Worm (Caenorhabditis elegans) whole organism, young adult: ENCODE measurements around the gene Y50E8A.1.

Experiments used
- B0261.1 ChIP-seq: sonication (generic microtip); optimal IDR thresholded peaks from 2 replicates; lab custom pipeline; 2016; ENCODE audit warnings: mild to moderate bottlenecking, missing genetic modification characterization, moderate library complexity, missing compliant biosample characterization
- B0336.3 ChIP-seq: fragments of 200-800 bp; sonication (Bioruptor generic); IDR thresholded peaks from 2 replicates; pipeline ENCODE4 v1.3.6; 2022; ENCODE audit warnings: missing genetic modification characterization, missing compliant biosample characterization
- F22D6.2 ChIP-seq: sonication (generic microtip); optimal IDR thresholded peaks from 2 replicates; lab custom pipeline; 2016; ENCODE audit warnings: mild to moderate bottlenecking, missing genetic modification characterization, missing compliant biosample characterization
- F55B11.4 ChIP-seq: sonication (generic microtip); optimal IDR thresholded peaks from 2 replicates; lab custom pipeline; 2016; ENCODE audit warnings: missing compliant biosample characterization, missing genetic modification characterization, borderline replicate concordance; ENCODE audit not compliant: insufficient read depth
- F57C9.4 ChIP-seq: sonication (generic microtip); optimal IDR thresholded peaks from 2 replicates; lab custom pipeline; 2017; ENCODE audit warnings: mild to moderate bottlenecking, missing genetic modification characterization, missing compliant biosample characterization
- Y53F4B.3 ChIP-seq: fragments of 200-800 bp; sonication (Bioruptor generic); IDR thresholded peaks from 2 replicates; pipeline ENCODE4 v1.3.6; 2022; ENCODE audit warnings: missing genetic modification reagents, missing genetic modification characterization, missing compliant biosample characterization
- Y56A3A.18 ChIP-seq: fragments of 200-800 bp; sonication (Bioruptor generic); IDR thresholded peaks from 2 replicates; pipeline ENCODE4 v1.3.6; 2022; ENCODE audit warnings: missing genetic modification reagents, missing genetic modification characterization, missing compliant biosample characterization
- Y79H2A.3 ChIP-seq: fragments of 200-800 bp; sonication (Bioruptor generic); conservative IDR thresholded peaks from 2 replicates; pipeline ENCODE4 v1.3.6; 2022; ENCODE audit warnings: missing genetic modification reagents, missing genetic modification characterization, missing compliant biosample characterization
- ZK185.1 ChIP-seq: sonication (generic microtip); optimal IDR thresholded peaks from 2 replicates; lab custom pipeline; 2016; ENCODE audit warnings: mild to moderate bottlenecking, missing genetic modification characterization, missing compliant biosample characterization; ENCODE audit not compliant: poor library complexity, severe bottlenecking
- ama-1 ChIP-seq, 3 experiments: fragments of 150-350 bp in 1 of 3; sonication (generic microtip) in 2 of 3; optimal IDR thresholded peaks; 2 replicates each; lab custom pipeline; 2014 to 2018; ENCODE audit warnings: missing biosample characterization in 2 of 3, missing genetic modification characterization in 2 of 3, missing genetic modification reagents in 2 of 3
- bed-2 ChIP-seq: fragments of 200-800 bp; sonication (Bioruptor generic); IDR thresholded peaks from 2 replicates; pipeline ENCODE4 v1.3.6; 2022; ENCODE audit warnings: missing genetic modification reagents, missing genetic modification characterization, missing compliant biosample characterization
- ccch-3 ChIP-seq: fragments of 200-800 bp; sonication (Bioruptor generic); optimal IDR thresholded peaks from 2 replicates; lab custom pipeline; 2018; ENCODE audit warnings: mild to moderate bottlenecking, missing genetic modification characterization, missing compliant biosample characterization
- cebp-1 ChIP-seq, 2 experiments: fragments of 200-800 bp in 1 of 2; sonication (Bioruptor generic) in 1 of 2; sonication (generic microtip) in 1 of 2; IDR thresholded peaks in 1 of 2; optimal IDR thresholded peaks in 1 of 2; 2 replicates each; pipeline versions ENCODE4 v1.3.6 to Lab custom; 2017 to 2022; ENCODE audit warnings: missing compliant biosample characterization in 2 of 2, missing genetic modification characterization in 2 of 2, mild to moderate bottlenecking in 1 of 2, missing genetic modification reagents in 1 of 2, moderate library complexity in 1 of 2
- die-1 ChIP-seq: sonication (generic microtip); optimal IDR thresholded peaks from 2 replicates; lab custom pipeline; 2016; ENCODE audit warnings: missing genotype, mild to moderate bottlenecking, missing genetic modification characterization, missing compliant biosample characterization
- efl-1 ChIP-seq: fragments of 150-350 bp; optimal IDR thresholded peaks from 2 replicates; lab custom pipeline; 2014; ENCODE audit warnings: missing biosample characterization, missing genetic modification reagents, missing genetic modification characterization
- ets-4 ChIP-seq: fragments of 200-800 bp; sonication (Bioruptor generic); optimal IDR thresholded peaks from 2 replicates; lab custom pipeline; 2018; ENCODE audit warnings: mild to moderate bottlenecking, missing genetic modification characterization, missing compliant biosample characterization
- fkh-3 ChIP-seq: sonication (generic microtip); optimal IDR thresholded peaks from 2 replicates; lab custom pipeline; 2016; ENCODE audit warnings: mild to moderate bottlenecking, missing genetic modification characterization, missing compliant biosample characterization
- hmg-1.2 ChIP-seq: fragments of 200-800 bp; sonication (Bioruptor generic); IDR thresholded peaks from 2 replicates; pipeline ENCODE4 v1.3.6; 2022; ENCODE audit warnings: missing genetic modification reagents, missing genetic modification characterization, missing compliant biosample characterization
- hsf-1 ChIP-seq: fragments of 200-800 bp; sonication (Bioruptor generic); IDR thresholded peaks from 2 replicates; pipeline ENCODE4 v1.3.6; 2022; ENCODE audit warnings: missing genetic modification reagents, missing genetic modification characterization, missing compliant biosample characterization
- lag-1 ChIP-seq: fragments of 200-800 bp; sonication (Bioruptor generic); IDR thresholded peaks from 2 replicates; pipeline ENCODE4 v1.3.6; 2022; ENCODE audit warnings: missing genetic modification reagents, missing genetic modification characterization, missing compliant biosample characterization
- lin-26 ChIP-seq: fragments of 200-800 bp; sonication (Bioruptor generic); IDR thresholded peaks from 2 replicates; pipeline ENCODE4 v1.3.6; 2022; ENCODE audit warnings: missing genetic modification reagents, missing genetic modification characterization, missing compliant biosample characterization
- lin-35 ChIP-seq, 3 experiments: fragments of 150-350 bp in 2 of 3; sonication (generic microtip) in 1 of 3; optimal IDR thresholded peaks; 2 replicates each; lab custom pipeline; 2014 to 2018; ENCODE audit warnings: missing biosample characterization in 3 of 3, missing genetic modification characterization in 3 of 3, missing genetic modification reagents in 3 of 3
- madf-10 ChIP-seq: sonication (generic microtip); optimal IDR thresholded peaks from 2 replicates; lab custom pipeline; 2016; ENCODE audit warnings: mild to moderate bottlenecking, missing genetic modification characterization, missing compliant biosample characterization
- madf-6 ChIP-seq: fragments of 200-800 bp; sonication (Bioruptor generic); IDR thresholded peaks from 2 replicates; pipeline ENCODE4 v1.3.6; 2022; ENCODE audit warnings: missing genetic modification reagents, missing genetic modification characterization, missing compliant biosample characterization
- madf-8 ChIP-seq: fragments of 200-800 bp; sonication (Bioruptor generic); conservative IDR thresholded peaks from 2 replicates; pipeline ENCODE4 v1.3.6; 2022; ENCODE audit warnings: missing genetic modification reagents, missing genetic modification characterization, missing compliant biosample characterization
- mes-4 ChIP-seq: sonication (generic microtip); optimal IDR thresholded peaks from 2 replicates; lab custom pipeline; 2016; ENCODE audit warnings: missing genotype, missing genetic modification characterization, missing compliant biosample characterization
- nhr-120 ChIP-seq: fragments of 200-800 bp; sonication (Bioruptor generic); IDR thresholded peaks from 2 replicates; pipeline ENCODE4 v1.3.6; 2022; ENCODE audit warnings: missing genetic modification characterization, missing compliant biosample characterization
- nhr-90 ChIP-seq: sonication (generic microtip); optimal IDR thresholded peaks from 2 replicates; lab custom pipeline; 2016; ENCODE audit warnings: missing genotype, mild to moderate bottlenecking, missing genetic modification characterization, missing compliant biosample characterization
- rcor-1 ChIP-seq: fragments of 200-800 bp; sonication (Bioruptor generic); IDR thresholded peaks from 2 replicates; pipeline ENCODE4 v1.3.6; 2022; ENCODE audit warnings: missing genetic modification reagents, missing genetic modification characterization, missing compliant biosample characterization
- repo-1 ChIP-seq: sonication (generic microtip); optimal IDR thresholded peaks from 2 replicates; lab custom pipeline; 2017; ENCODE audit warnings: mild to moderate bottlenecking, missing genetic modification characterization, missing compliant biosample characterization
- sea-2 ChIP-seq: fragments of 200-800 bp; sonication (Bioruptor generic); IDR thresholded peaks from 2 replicates; pipeline ENCODE4 v1.3.6; 2022; ENCODE audit warnings: missing genetic modification characterization, missing compliant biosample characterization
- snpc-4 ChIP-seq, 5 experiments: fragments of 150-350 bp in 1 of 5; sonication (generic microtip) in 4 of 5; optimal IDR thresholded peaks; 2 replicates each; lab custom pipeline; 2014 to 2018; ENCODE audit warnings: missing genetic modification characterization in 5 of 5, missing biosample characterization in 3 of 5, antibody characterized with exemption in 2 of 5, mild to moderate bottlenecking in 2 of 5, missing compliant biosample characterization in 2 of 5, missing genotype in 2 of 5, moderate library complexity in 2 of 5, missing genetic modification reagents in 1 of 5
- sptf-2 ChIP-seq: fragments of 200-800 bp; sonication (Bioruptor generic); optimal IDR thresholded peaks from 2 replicates; lab custom pipeline; 2018; ENCODE audit warnings: mild to moderate bottlenecking, missing genetic modification characterization, missing compliant biosample characterization
- tbp1 ChIP-seq: fragments of 200-800 bp; sonication (Bioruptor generic); optimal IDR thresholded peaks from 2 replicates; lab custom pipeline; 2018; ENCODE audit warnings: mild to moderate bottlenecking, missing genetic modification characterization, missing compliant biosample characterization
- tbx-9 ChIP-seq: sonication (generic microtip); optimal IDR thresholded peaks from 2 replicates; lab custom pipeline; 2016; ENCODE audit warnings: borderline replicate concordance, missing genetic modification characterization, inconsistent platforms, missing compliant biosample characterization
- tlf-1 ChIP-seq: fragments of 200-800 bp; sonication (Bioruptor generic); optimal IDR thresholded peaks from 2 replicates; lab custom pipeline; 2018; ENCODE audit warnings: mild to moderate bottlenecking, missing genetic modification characterization, missing compliant biosample characterization
- unc-62 ChIP-seq: fragments of 150-350 bp; optimal IDR thresholded peaks from 2 replicates; lab custom pipeline; 2014; ENCODE audit warnings: missing biosample characterization, missing genetic modification reagents, missing genetic modification characterization
- xnd-1 ChIP-seq: sonication (generic microtip); optimal IDR thresholded peaks from 2 replicates; lab custom pipeline; 2016; ENCODE audit warnings: missing genotype, missing genetic modification reagents, missing genetic modification characterization, missing compliant biosample characterization
- zfh-2 ChIP-seq: fragments of 200-800 bp; sonication (Bioruptor generic); conservative IDR thresholded peaks from 2 replicates; pipeline ENCODE4 v1.3.6; 2022; ENCODE audit warnings: missing genetic modification reagents, missing genetic modification characterization, missing compliant biosample characterization
- zim-3 ChIP-seq: sonication (generic microtip); optimal IDR thresholded peaks from 2 replicates; lab custom pipeline; 2017; ENCODE audit warnings: mild to moderate bottlenecking, missing genetic modification characterization, moderate library complexity, missing compliant biosample characterization
- ztf-28 ChIP-seq: fragments of 200-800 bp; sonication (Bioruptor generic); IDR thresholded peaks from 2 replicates; pipeline ENCODE4 v1.3.6; 2022; ENCODE audit warnings: missing genetic modification reagents, missing genetic modification characterization, missing compliant biosample characterization
- ztf-3 ChIP-seq: fragments of 200-800 bp; sonication (Bioruptor generic); optimal IDR thresholded peaks from 2 replicates; lab custom pipeline; 2018; ENCODE audit warnings: mild to moderate bottlenecking, missing genetic modification characterization, missing compliant biosample characterization

Gene Y50E8A.1

DNA sequence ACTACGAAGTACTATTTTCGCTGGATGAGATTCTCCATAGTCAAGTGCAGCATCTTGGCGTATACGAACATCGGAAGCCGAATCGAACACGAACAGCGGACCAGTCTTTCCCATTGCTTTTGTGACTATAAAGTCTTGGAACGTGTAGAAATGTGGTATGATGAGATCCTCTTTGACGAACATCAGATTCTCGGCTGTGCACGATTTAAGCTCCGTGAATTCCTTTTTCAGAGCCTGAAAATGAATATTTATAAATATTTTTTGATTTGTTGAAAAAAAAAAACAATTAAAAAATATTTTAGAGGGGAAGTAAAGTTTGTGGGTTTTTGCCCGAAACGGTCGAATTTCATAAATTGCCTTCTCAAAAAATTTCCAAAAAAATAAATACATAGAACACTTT lies 42.8 kb upstream of the Y50E8A.1 start:
- TF ChIP-seq lin-26 (GFP tag; lab: Robert Waterston, UW) (no peak), ets-4 (GFP tag; lab: Kevin White, UChicago) (no peak)

DNA sequence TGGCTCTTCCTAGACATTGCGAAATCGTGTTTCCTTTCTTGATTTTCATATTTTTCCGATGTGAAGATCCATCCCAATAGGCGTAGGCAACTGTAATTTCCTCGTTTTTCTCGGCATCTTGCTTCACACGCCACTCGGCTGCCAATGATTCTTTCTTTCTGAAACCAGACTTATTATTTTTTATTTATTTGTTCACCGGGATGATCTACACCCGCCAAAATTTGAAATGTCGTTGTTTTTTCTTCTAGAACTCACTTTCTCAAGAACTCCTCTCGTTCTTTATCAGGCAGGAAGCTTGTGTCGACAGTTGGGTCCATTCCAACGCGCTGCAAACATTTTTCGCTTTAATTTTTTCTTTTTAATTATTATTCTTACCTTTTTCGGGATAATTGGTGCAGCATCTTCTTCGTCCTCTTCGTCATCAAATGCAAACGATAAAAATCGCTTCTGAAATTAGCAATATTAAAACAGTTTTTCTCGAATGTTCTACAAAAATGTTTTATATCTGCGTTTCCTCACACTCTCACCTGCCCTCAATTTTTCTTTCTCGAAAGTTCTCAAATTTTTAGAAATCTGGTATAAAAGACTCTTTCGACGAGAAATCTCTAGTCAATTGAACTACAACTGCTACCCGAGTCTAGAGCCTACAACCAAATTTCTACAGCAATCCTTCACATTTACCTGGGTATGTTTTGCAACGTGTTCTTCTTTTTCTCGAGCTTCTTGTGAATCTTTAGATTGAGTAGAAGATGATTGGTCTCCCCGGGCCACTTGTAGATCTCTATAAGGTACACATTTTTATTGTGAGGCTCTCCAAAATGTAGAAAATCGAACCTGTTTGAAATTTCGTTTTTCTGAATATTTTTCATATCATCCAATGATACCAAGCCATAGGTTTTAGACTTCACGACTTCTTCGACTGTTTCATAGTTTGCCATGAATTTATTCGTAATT lies 42.1 kb upstream of the Y50E8A.1 start, which contains the start of gene hsp-90:
Gene hsp-90 (plus strand): TSS at position 560 of the 954 bp plus-strand sequence.
- TF ChIP-seq lin-35 (GFP tag; optimal IDR thresholded peaks at IDR 0.05; lab: Kevin White, UChicago) (no peak), unc-62 (no peak), Y79H2A.3 (GFP tag; lab: Robert Waterston, UW) (no peak), lag-1 (GFP tag; lab: Robert Waterston, UW) (no peak), sptf-2 (GFP tag; lab: Kevin White, UChicago) (no peak), tbx-9 (tag; lab: Kevin White, UChicago) (no peak), madf-10 (tag; lab: Kevin White, UChicago) (no peak), madf-6 (peak; percentile 73), F55B11.4 (tag; lab: Kevin White, UChicago) (no peak), die-1 (tag; lab: Kevin White, UChicago) (no peak), tlf-1 (GFP tag; lab: Kevin White, UChicago) (no peak), B0261.1 (tag; lab: Kevin White, UChicago) (no peak), ZK185.1 (tag; lab: Kevin White, UChicago) (no peak), fkh-3 (tag; lab: Kevin White, UChicago) (no peak), tbp1 (no peak), Y56A3A.18 (GFP tag; lab: Robert Waterston, UW) (no peak), B0336.3 (GFP tag; lab: Robert Waterston, UW) (no peak), sea-2 (no peak), xnd-1 (tag; lab: Kevin White, UChicago) (peak; percentile 23), ama-1 (optimal IDR thresholded peaks at IDR 0.05; lab: Kevin White, UChicago) (peak; percentile 45), ama-1 (GFP tag; optimal IDR thresholded peaks at IDR 0.05; lab: Kevin White, UChicago) (no peak), nhr-120 (GFP tag; lab: Robert Waterston, UW) (no peak), ccch-3 (GFP tag; lab: Kevin White, UChicago) (no peak), bed-2 (no peak), repo-1 (no peak), hmg-1.2 (GFP tag; lab: Robert Waterston, UW) (no peak), Y53F4B.3 (no peak), ztf-28 (GFP tag; lab: Robert Waterston, UW) (no peak), F57C9.4 (tag; lab: Kevin White, UChicago) (no peak), hsf-1 (GFP tag; lab: Robert Waterston, UW) (peak; percentile 54; the same call in 1 of the 2 replicates), snpc-4 (GFP tag; optimal IDR thresholded peaks at IDR 0.05; lab: Kevin White, UChicago) (no peak), snpc-4 (tag; optimal IDR thresholded peaks at IDR 0.05; lab: Kevin White, UChicago) (no peak), ztf-3 (GFP tag; lab: Kevin White, UChicago) (no peak), cebp-1 (GFP tag; IDR thresholded peaks at IDR 0.05; lab: Robert Waterston, UW) (no peak), cebp-1 (tag; optimal IDR thresholded peaks at IDR 0.05; lab: Kevin White, UChicago) (peak; percentile 79), rcor-1 (no peak), nhr-90 (tag; lab: Kevin White, UChicago) (no peak), madf-8 (GFP tag; lab: Robert Waterston, UW) (peak; percentile 56; the same call in 1 of the 2 replicates), zfh-2 (GFP tag; lab: Robert Waterston, UW) (no peak), F22D6.2 (tag; lab: Kevin White, UChicago) (no peak), mes-4 (tag; lab: Kevin White, UChicago) (no peak), efl-1 (GFP tag; lab: Kevin White, UChicago) (peak; percentile 26), zim-3 (tag; lab: Kevin White, UChicago) (no peak)
